Fruit fly (Drosophila melanogaster) whole organism, embryonic: ENCODE data around the gene CG34030.

ENCODE experiments used
- ATbp ChIP-seq: fragments of 200-800 bp; sonication (Bioruptor generic); optimal IDR thresholded peaks from 2 replicates; lab custom pipeline; 2017; ENCODE audit warnings: missing biosample characterization, mild to moderate bottlenecking, missing genetic modification characterization, missing genetic modification reagents
- CG10267 ChIP-seq: fragments of 200-800 bp; sonication (Bioruptor generic); optimal IDR thresholded peaks from 2 replicates; lab custom pipeline; 2018; ENCODE audit warnings: missing biosample characterization, mild to moderate bottlenecking, missing genetic modification characterization, moderate library complexity
- CG10979 ChIP-seq: fragments of 200-800 bp; sonication (Bioruptor generic); optimal IDR thresholded peaks from 2 replicates; lab custom pipeline; 2018; ENCODE audit warnings: missing biosample characterization, mild to moderate bottlenecking, missing genetic modification characterization, moderate library complexity
- CG11504 ChIP-seq: fragments of 200-800 bp; sonication (Bioruptor generic); optimal IDR thresholded peaks from 3 replicates; lab custom pipeline; 2019; ENCODE audit warnings: missing biosample characterization, mild to moderate bottlenecking, missing genetic modification characterization, moderate library complexity
- CG11560 ChIP-seq: fragments of 200-800 bp; sonication (Bioruptor generic); IDR thresholded peaks from 3 replicates; pipeline ENCODE4 v1.3.6; 2022; ENCODE audit warnings: missing biosample characterization, missing genetic modification characterization
- CG11695 ChIP-seq: fragments of 200-800 bp; sonication (Bioruptor generic); IDR thresholded peaks from 3 replicates; pipeline ENCODE4 v1.3.6; 2022; ENCODE audit warnings: missing biosample characterization, missing genetic modification characterization
- CG14710 ChIP-seq: fragments of 200-800 bp; sonication (Bioruptor generic); optimal IDR thresholded peaks from 3 replicates; lab custom pipeline; 2019; ENCODE audit warnings: missing biosample characterization, mild to moderate bottlenecking, missing genetic modification characterization, moderate library complexity
- CG1603 ChIP-seq: fragments of 200-800 bp; sonication (Bioruptor generic); optimal IDR thresholded peaks from 2 replicates; lab custom pipeline; 2019; ENCODE audit warnings: missing biosample characterization, mild to moderate bottlenecking, missing genetic modification characterization, moderate library complexity
- CG17568 ChIP-seq: fragments of 200-800 bp; sonication (Bioruptor generic); optimal IDR thresholded peaks from 2 replicates; lab custom pipeline; 2018; ENCODE audit warnings: missing biosample characterization, mild to moderate bottlenecking, missing genetic modification characterization, moderate library complexity
- CG17802 ChIP-seq: fragments of 200-800 bp; sonication (Bioruptor generic); optimal IDR thresholded peaks from 2 replicates; lab custom pipeline; 2018; ENCODE audit warnings: missing biosample characterization, mild to moderate bottlenecking, missing genetic modification characterization, moderate library complexity
- CG18764 ChIP-seq: fragments of 200-800 bp; sonication (Bioruptor generic); optimal IDR thresholded peaks from 3 replicates; lab custom pipeline; 2016; ENCODE audit warnings: missing biosample characterization, missing genetic modification characterization
- CG2120 ChIP-seq: fragments of 200-800 bp; sonication (Bioruptor generic); optimal IDR thresholded peaks from 3 replicates; lab custom pipeline; 2016; ENCODE audit warnings: missing biosample characterization, missing genetic modification characterization
- CG2199 ChIP-seq: fragments of 200-800 bp; sonication (Bioruptor generic); IDR thresholded peaks from 3 replicates; pipeline ENCODE4 v1.3.6; 2022; ENCODE audit warnings: missing biosample characterization, missing genetic modification characterization
- CG2889 ChIP-seq: fragments of 200-800 bp; sonication (Bioruptor generic); IDR thresholded peaks from 3 replicates; pipeline ENCODE4 v1.3.6; 2022; ENCODE audit warnings: missing biosample characterization, missing genetic modification characterization
- CG3407 ChIP-seq: fragments of 200-800 bp; sonication (Bioruptor generic); optimal IDR thresholded peaks from 2 replicates; lab custom pipeline; 2018; ENCODE audit warnings: missing biosample characterization, mild to moderate bottlenecking, missing genetic modification characterization
- CG7271 ChIP-seq: fragments of 200-800 bp; sonication (Bioruptor generic); optimal IDR thresholded peaks from 2 replicates; lab custom pipeline; 2018; ENCODE audit warnings: missing biosample characterization, mild to moderate bottlenecking, missing genetic modification characterization, moderate library complexity
- CG7839 ChIP-seq: fragments of 200-800 bp; sonication (Bioruptor generic); optimal IDR thresholded peaks from 3 replicates; lab custom pipeline; 2018; ENCODE audit warnings: missing biosample characterization, mild to moderate bottlenecking, missing genetic modification characterization, moderate library complexity
- CG9215 ChIP-seq: fragments of 200-800 bp; sonication (Bioruptor generic); IDR thresholded peaks from 2 replicates; pipeline ENCODE4 v1.3.6; 2022; ENCODE audit warnings: missing biosample characterization, missing genetic modification characterization
- D19A ChIP-seq: fragments of 200-800 bp; optimal IDR thresholded peaks from 3 replicates; lab custom pipeline; 2019; ENCODE audit warnings: missing biosample characterization, mild to moderate bottlenecking, missing genetic modification characterization, moderate library complexity
- Dbx ChIP-seq: fragments of 200-800 bp; sonication (Bioruptor generic); IDR thresholded peaks from 3 replicates; pipeline ENCODE4 v1.3.6; 2022; ENCODE audit warnings: missing biosample characterization, missing genetic modification characterization
- Dp ChIP-seq: fragments of 200-800 bp; sonication (Bioruptor generic); optimal IDR thresholded peaks from 2 replicates; lab custom pipeline; 2018; ENCODE audit warnings: missing biosample characterization, mild to moderate bottlenecking, missing genetic modification characterization, moderate library complexity
- Drgx ChIP-seq: fragments of 200-800 bp; sonication (Bioruptor generic); IDR thresholded peaks from 2 replicates; pipeline ENCODE4 v1.3.6; 2022; ENCODE audit warnings: missing biosample characterization, missing genetic modification characterization
- E2f2 ChIP-seq: fragments of 200-800 bp; sonication (Bioruptor generic); IDR thresholded peaks from 2 replicates; pipeline ENCODE4 v1.3.6; 2022; ENCODE audit warnings: missing biosample characterization, missing genetic modification characterization
- Ets65A ChIP-seq: fragments of 200-800 bp; sonication (Bioruptor generic); peaks from one replicate; lab custom pipeline; 2016; ENCODE audit warnings: missing biosample characterization, missing genetic modification characterization
- HLH3B ChIP-seq: fragments of 200-800 bp; sonication (Bioruptor generic); IDR thresholded peaks from 2 replicates; pipeline ENCODE4 v1.3.6; 2022; ENCODE audit warnings: missing biosample characterization, missing genetic modification characterization
- Hey ChIP-seq: fragments of 200-800 bp; sonication (Bioruptor generic); optimal IDR thresholded peaks from 3 replicates; lab custom pipeline; 2018; ENCODE audit warnings: missing biosample characterization, mild to moderate bottlenecking, missing genetic modification characterization
- Med ChIP-seq: fragments of 200-800 bp; sonication (Bioruptor generic); peaks from one replicate; lab custom pipeline; 2016; ENCODE audit warnings: missing biosample characterization, missing genetic modification characterization, mild to moderate bottlenecking, inconsistent platforms, moderate library complexity
- Mrtf ChIP-seq: fragments of 200-800 bp; sonication (Bioruptor generic); IDR thresholded peaks from 3 replicates; pipeline ENCODE4 v1.3.6; 2022; ENCODE audit warnings: missing biosample characterization, missing genetic modification characterization
- Ravus ChIP-seq: fragments of 200-800 bp; sonication (Bioruptor generic); IDR thresholded peaks from 2 replicates; pipeline ENCODE4 v1.3.6; 2022; ENCODE audit warnings: missing biosample characterization, missing genetic modification characterization
- Side ChIP-seq: fragments of 200-800 bp; sonication (Bioruptor generic); optimal IDR thresholded peaks from 2 replicates; lab custom pipeline; 2016; ENCODE audit warnings: missing biosample characterization, missing genetic modification characterization
- Stat92E ChIP-seq, 3 experiments: fragments of >200 bp in 2 of 3; fragments of 200-800 bp in 1 of 3; sonication (Bioruptor generic) in 1 of 3; optimal IDR thresholded peaks; 2 replicates each; lab custom pipeline; 2017 to 2019; ENCODE audit warnings: missing biosample characterization in 3 of 3, missing genetic modification characterization in 3 of 3, mild to moderate bottlenecking in 1 of 3, moderate library complexity in 1 of 3
- fd64A ChIP-seq: fragments of 200-800 bp; sonication (Bioruptor generic); optimal IDR thresholded peaks from 3 replicates; lab custom pipeline; 2018; ENCODE audit warnings: missing biosample characterization, mild to moderate bottlenecking, missing genetic modification characterization
- fru ChIP-seq: fragments of >200 bp; optimal IDR thresholded peaks from 2 replicates; lab custom pipeline; 2017
- gem ChIP-seq: fragments of 200-800 bp; sonication (Bioruptor generic); optimal IDR thresholded peaks from 2 replicates; lab custom pipeline; 2019; ENCODE audit warnings: missing biosample characterization, mild to moderate bottlenecking, missing genetic modification characterization, moderate library complexity
- her ChIP-seq: fragments of 200-800 bp; sonication (Bioruptor generic); optimal IDR thresholded peaks from 2 replicates; lab custom pipeline; 2016; ENCODE audit warnings: missing biosample characterization, missing genetic modification characterization
- hkb ChIP-seq, 2 experiments: fragments of 200-800 bp in 1 of 2; fragments of >200 bp in 1 of 2; sonication (Bioruptor generic) in 1 of 2; IDR thresholded peaks in 1 of 2; optimal IDR thresholded peaks in 1 of 2; 2 replicates each; pipeline versions ENCODE4 v1.3.6 to Lab custom; 2017 to 2022; ENCODE audit warnings: missing biosample characterization in 1 of 2, missing genetic modification characterization in 1 of 2
- knrl ChIP-seq: fragments of 200-800 bp; sonication (Bioruptor generic); IDR thresholded peaks from 3 replicates; pipeline ENCODE4 v1.3.6; 2022; ENCODE audit warnings: missing biosample characterization, missing genetic modification characterization; ENCODE audit not compliant: partially characterized antibody
- lbe ChIP-seq: fragments of 200-800 bp; sonication (Bioruptor generic); optimal IDR thresholded peaks from 2 replicates; lab custom pipeline; 2016; ENCODE audit warnings: missing biosample characterization, mild to moderate bottlenecking, missing genetic modification characterization
- mam ChIP-seq: fragments of 200-800 bp; sonication (Bioruptor generic); optimal IDR thresholded peaks from 3 replicates; lab custom pipeline; 2016; ENCODE audit warnings: missing biosample characterization, missing genetic modification characterization
- nmo ChIP-seq: fragments of 200-800 bp; sonication (Bioruptor generic); optimal IDR thresholded peaks from 2 replicates; lab custom pipeline; 2018; ENCODE audit warnings: missing biosample characterization, mild to moderate bottlenecking, missing genetic modification characterization, moderate library complexity
- org-1 ChIP-seq: fragments of 200-800 bp; sonication (Bioruptor generic); optimal IDR thresholded peaks from 2 replicates; lab custom pipeline; 2017; ENCODE audit warnings: missing biosample characterization, missing genetic modification characterization
- otp ChIP-seq: fragments of 200-800 bp; sonication (Bioruptor generic); IDR thresholded peaks from 3 replicates; pipeline ENCODE4, ENCODE4 v1.3.6; 2022; ENCODE audit warnings: missing biosample characterization, missing genetic modification characterization
- pan ChIP-seq, 4 experiments: fragments of >200 bp in 3 of 4; fragments of 200-800 bp in 1 of 4; sonication (Bioruptor generic) in 1 of 4; optimal IDR thresholded peaks in 3 of 4; IDR thresholded peaks in 1 of 4; 2 replicates each; pipeline versions ENCODE4 v1.3.6 to Lab custom; 2017 to 2022; ENCODE audit warnings: missing biosample characterization in 2 of 4, missing genetic modification characterization in 2 of 4, mixed read lengths in 1 of 4
- pum ChIP-seq: fragments of 200-800 bp; sonication (Bioruptor generic); optimal IDR thresholded peaks from 2 replicates; lab custom pipeline; 2016; ENCODE audit warnings: missing biosample characterization, missing genetic modification characterization
- row ChIP-seq: fragments of 200-800 bp; sonication (Bioruptor generic); IDR thresholded peaks from 3 replicates; pipeline ENCODE4 v1.3.6; 2022; ENCODE audit warnings: missing biosample characterization, missing genetic modification characterization
- sens ChIP-seq: fragments of 200-800 bp; sonication (Bioruptor generic); peaks from one replicate; lab custom pipeline; 2016; ENCODE audit warnings: missing biosample characterization, missing genetic modification characterization
- slbo ChIP-seq: fragments of 200-800 bp; sonication (Bioruptor generic); IDR thresholded peaks from 2 replicates; pipeline ENCODE4 v1.3.6; 2022; ENCODE audit warnings: missing biosample characterization, missing genetic modification characterization

The CG34030 gene

dm6 chr3L:7105693-7106092, 30.6 kb upstream of the CG34030 start (continued):
- TF ChIP-seq knrl (GFP tag; lab: Robert Waterston, UW) (no peak), CG10979 (tag; lab: Kevin White, UChicago) (peak; percentile 35), her (GFP tag; lab: Kevin White, UChicago) (no peak), Dp (no peak), nmo (peak; percentile 3), hkb (optimal IDR thresholded peaks at IDR 0.05; lab: Kevin White, UChicago) (no peak), hkb (GFP tag; IDR thresholded peaks at IDR 0.05; lab: Robert Waterston, UW) (peak; percentile 31; the same call in 1 of the 2 replicates), CG7839 (tag; lab: Kevin White, UChicago) (peak; percentile 8), CG14710 (tag; lab: Kevin White, UChicago) (peak; percentile 3), lbe (no peak), CG11560 (tag; lab: Robert Waterston, UW) (no peak), CG17568 (GFP tag; lab: Kevin White, UChicago) (no peak), pan (optimal IDR thresholded peaks at IDR 0.05; lab: Kevin White, UChicago) (no peak), pan (GFP tag; optimal IDR thresholded peaks at IDR 0.05 in 1 of 2, IDR thresholded peaks at IDR 0.05 in 1 of 2) (peak in 1 of 2 experiments; percentile 50), CG3407 (GFP tag; lab: Kevin White, UChicago) (peak; percentile 3), CG1603 (tag; lab: Kevin White, UChicago) (peak; percentile 46), CG9215 (GFP tag; lab: Robert Waterston, UW) (no peak), CG2199 (GFP tag; lab: Robert Waterston, UW) (no peak), ATbp (GFP tag; lab: Kevin White, UChicago) (peak; percentile 38), Stat92E (GFP tag; optimal IDR thresholded peaks at IDR 0.05; lab: Kevin White, UChicago) (no peak), org-1 (GFP tag; lab: Kevin White, UChicago) (no peak), Side (no peak), CG17802 (tag; lab: Kevin White, UChicago) (no peak), sens (GFP tag; lab: Kevin White, UChicago) (peak; percentile 64)
- TF ChIP-seq, all 482 proteins: peak for 37

DNA sequence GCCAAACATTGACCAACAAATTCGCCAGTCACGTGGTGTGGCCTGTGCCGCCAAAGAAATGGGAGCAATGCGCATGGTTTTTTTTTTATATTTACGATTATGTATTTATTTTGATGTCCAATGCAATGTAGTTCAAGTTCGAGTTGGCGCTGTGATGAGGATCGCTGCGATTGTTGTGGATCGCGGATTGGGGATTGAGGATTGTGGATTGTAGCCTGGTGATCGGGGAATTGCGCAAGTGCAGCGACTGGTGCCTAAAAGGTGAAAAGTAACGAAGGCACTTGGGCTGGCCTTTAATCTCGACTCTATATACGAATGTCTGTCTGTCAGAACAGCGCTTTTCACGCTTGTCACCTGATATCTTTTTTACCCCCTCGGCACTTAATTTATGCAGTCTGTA, 29.4 kb upstream of the CG34030 start:
- TF ChIP-seq Dbx (GFP tag; lab: Robert Waterston, UW) (no peak), fru (lab: Kevin White, UChicago) (no peak), Hey (no peak), Mrtf (GFP tag; lab: Robert Waterston, UW) (no peak), Ets65A (GFP tag; lab: Kevin White, UChicago) (peak; percentile 93), otp (GFP tag; lab: Robert Waterston, UW) (no peak), CG2889 (0 out of 3 replicates have a peak, but pooled peaks have one; percentile 21), fd64A (GFP tag; lab: Kevin White, UChicago) (no peak), E2f2 (GFP tag; lab: Robert Waterston, UW) (no peak), Ravus (GFP tag; lab: Robert Waterston, UW) (no peak), pum (GFP tag; lab: Kevin White, UChicago) (no peak)

- no peak for TF ChIP-seq HLH3B
- TF ChIP-seq CG11504 (tag; lab: Kevin White, UChicago) = peak; percentile 11
- TF ChIP-seq D19A = peak; percentile 57
Measured at dm6 chr3L:7103941-7104340, 28.9 kb upstream of the CG34030 start.

dm6 chr3L:7096530-7096929, 21.5 kb upstream of the CG34030 start:
- TF ChIP-seq CG7271 (tag; lab: Kevin White, UChicago) (no peak), CG11504 (tag; lab: Kevin White, UChicago) (peak; percentile 9), Med (GFP tag; lab: Kevin White, UChicago) (peak; percentile 15), row (GFP tag; lab: Robert Waterston, UW) (0 out of 3 replicates have a peak, but pooled peaks have one; percentile 13), slbo (GFP tag; lab: Robert Waterston, UW) (0 out of 2 replicates have a peak, but pooled peaks have one; percentile 11), sens (GFP tag; lab: Kevin White, UChicago) (peak; percentile 81), mam (GFP tag; lab: Kevin White, UChicago) (peak; percentile 8), CG11695 (GFP tag; lab: Robert Waterston, UW) (no peak), Ravus (GFP tag; lab: Robert Waterston, UW) (no peak), gem (tag; lab: Kevin White, UChicago) (peak; percentile 4), Drgx (GFP tag; lab: Robert Waterston, UW) (peak; percentile 73), CG2120 (GFP tag; lab: Kevin White, UChicago) (peak; percentile 5), Ets65A (GFP tag; lab: Kevin White, UChicago) (peak; percentile 1), CG18764 (GFP tag; lab: Kevin White, UChicago) (no peak), CG10267 (tag; lab: Kevin White, UChicago) (no peak)
- TF ChIP-seq, all 482 proteins: peak for 10
